Worm (Caenorhabditis elegans): ENCODE data around the gene ngn-1.

ce11 chrIV:2640950-2641349 is 12.9 kb upstream of the ngn-1 start, which contains the start of the genes mdf-2 and nduv-3:
- TF ChIP-seq ama-1 (optimal IDR thresholded peaks at IDR 0.05): no peak
- TF ChIP-seq tbx-11 (GFP tag; IDR thresholded peaks at IDR 0.05): no peak
- TF ChIP-seq ceh-13 (GFP tag; optimal IDR thresholded peaks at IDR 0.05): no peak
- no peak for TF ChIP-seq hmbx-1 (tag; optimal IDR thresholded peaks at IDR 0.05)
- TF ChIP-seq hmg-4 (GFP tag; optimal IDR thresholded peaks at IDR 0.05): no peak
- no peak for TF ChIP-seq hnd-1 (tag; optimal IDR thresholded peaks at IDR 0.05)
